Worm (Caenorhabditis elegans): ENCODE results near the gene fbxb-74.
A peak's percentile ranks its signal among the peaks of the same experiment; 100 is the strongest.

fbxb-74 gene

DNA sequence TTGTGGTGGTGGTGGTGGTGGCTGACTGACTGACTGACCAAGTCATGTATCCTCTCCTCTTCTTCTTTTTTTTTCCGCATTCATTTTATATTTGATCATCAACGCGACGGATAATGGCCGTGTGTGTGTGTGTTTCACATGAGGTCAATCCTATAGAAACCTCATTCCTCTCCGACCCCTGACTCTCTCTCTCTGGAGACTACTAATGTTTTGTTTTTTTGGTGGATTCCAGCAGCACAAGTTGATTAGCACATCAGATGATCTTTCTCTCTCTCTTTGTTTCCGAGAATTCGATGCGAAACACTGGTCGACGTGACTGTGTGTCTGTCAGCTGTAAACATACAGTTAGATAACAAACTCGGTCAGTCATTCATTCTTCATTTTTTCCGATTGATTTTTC, 34.0 kb downstream of the fbxb-74 start, which contains the start of gene Y24D9A.7 (continued):
- peak; percentile 66 for TF ChIP-seq nhr-43 (tag; optimal IDR thresholded peaks at IDR 0.05; ENCODE audit: poor library complexity, severe bottlenecking)
- no peak for TF ChIP-seq unc-62 (GFP tag; optimal IDR thresholded peaks at IDR 0.05)
- no peak for TF ChIP-seq mdl-1 (tag; optimal IDR thresholded peaks at IDR 0.05)
- no peak for TF ChIP-seq nhr-76 (tag; optimal IDR thresholded peaks at IDR 0.05)
- no peak for TF ChIP-seq nhr-25 (tag; optimal IDR thresholded peaks at IDR 0.05)
- TF ChIP-seq eor-1 (tag; optimal IDR thresholded peaks at IDR 0.05), result no peak
- TF ChIP-seq nhr-67 (tag; optimal IDR thresholded peaks at IDR 0.05), result no peak

DNA sequence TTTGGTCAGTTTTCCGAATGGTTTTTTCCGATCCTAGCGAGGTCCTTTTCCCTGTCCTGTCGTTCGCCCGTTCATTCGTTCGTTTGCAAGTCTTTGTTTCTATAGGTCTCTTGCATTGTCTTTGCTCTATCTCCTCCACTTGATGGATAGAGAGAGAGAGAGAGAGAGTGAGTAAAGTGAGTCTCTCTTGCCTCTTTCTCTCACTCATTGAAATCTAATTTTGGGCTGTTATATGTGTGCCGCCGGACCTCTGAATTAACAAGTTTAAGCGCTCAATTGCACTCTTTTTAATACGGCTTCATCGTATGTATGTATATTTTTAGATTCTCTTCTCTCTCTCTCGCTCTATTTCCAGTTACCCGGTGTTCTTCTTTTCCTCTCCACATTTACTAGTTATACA, 35.2 kb downstream of the fbxb-74 start:
- TF ChIP-seq elt-2 (tag; optimal IDR thresholded peaks at IDR 0.05) (no peak), aly-2 (tag; optimal IDR thresholded peaks at IDR 0.05) (no peak), pha-4 (tag; optimal IDR thresholded peaks at IDR 0.05) (peak; percentile 2), fos-1 (tag; optimal IDR thresholded peaks at IDR 0.05) (no peak), nhr-28 (tag; optimal IDR thresholded peaks at IDR 0.05) (no peak), tbx-2 (tag; optimal IDR thresholded peaks at IDR 0.05) (no peak), lin-39 (tag; optimal IDR thresholded peaks at IDR 0.05) (no peak), nhr-23 (tag; optimal IDR thresholded peaks at IDR 0.05) (no peak), skn-1 (tag; optimal IDR thresholded peaks at IDR 0.05) (no peak), ZK546.5 (tag; optimal IDR thresholded peaks at IDR 0.05) (no peak), mdl-1 (tag; optimal IDR thresholded peaks at IDR 0.05) (no peak), nhr-237 (tag; optimal IDR thresholded peaks at IDR 0.05) (no peak), ztf-11 (tag; optimal IDR thresholded peaks at IDR 0.05) (no peak), R02D3.7 (tag; optimal IDR thresholded peaks at IDR 0.05) (no peak), nhr-76 (tag; optimal IDR thresholded peaks at IDR 0.05) (no peak), mml-1 (tag; optimal IDR thresholded peaks at IDR 0.05) (no peak), ceh-82 (tag; optimal IDR thresholded peaks at IDR 0.05) (no peak), egl-5 (tag; optimal IDR thresholded peaks at IDR 0.05) (no peak), hmg-11 (tag; optimal IDR thresholded peaks at IDR 0.05) (no peak), nfya-1 (tag; optimal IDR thresholded peaks at IDR 0.05; ENCODE audit: insufficient read depth) (peak; percentile 35), ztf-4 (tag; optimal IDR thresholded peaks at IDR 0.05) (peak; percentile 37), jun-1 (tag; optimal IDR thresholded peaks at IDR 0.05) (no peak), ceh-16 (tag; optimal IDR thresholded peaks at IDR 0.05) (no peak)

DNA sequence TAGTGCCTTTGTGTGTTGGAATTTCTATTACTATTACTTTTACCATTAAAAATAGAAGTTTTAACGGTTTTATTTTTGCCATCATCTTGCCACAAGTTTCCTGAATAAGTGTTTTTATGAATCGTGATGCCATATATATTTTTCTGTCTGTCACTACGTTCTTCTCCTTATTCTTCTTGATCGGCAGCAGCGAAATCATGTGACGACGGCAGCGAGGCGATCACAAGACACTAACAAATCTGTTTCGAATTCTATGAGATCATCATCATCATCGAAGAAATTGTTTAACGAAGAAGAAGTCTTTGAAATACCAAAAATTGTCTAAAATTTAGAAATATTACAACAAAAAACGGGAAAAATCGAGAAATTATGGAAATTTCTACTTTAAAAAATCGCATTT, 36.7 kb downstream of the fbxb-74 start:
- TF ChIP-seq ama-1 (optimal IDR thresholded peaks at IDR 0.05) (peak; percentile 14), nhr-25 (tag; optimal IDR thresholded peaks at IDR 0.05) (peak; percentile 75), jun-1 (tag; optimal IDR thresholded peaks at IDR 0.05) (no peak), nhr-237 (tag; optimal IDR thresholded peaks at IDR 0.05) (no peak), ceh-82 (tag; optimal IDR thresholded peaks at IDR 0.05) (no peak), ceh-28 (tag; optimal IDR thresholded peaks at IDR 0.05) (no peak), ZK546.5 (tag; optimal IDR thresholded peaks at IDR 0.05) (no peak), pha-4 (tag; optimal IDR thresholded peaks at IDR 0.05) (no peak), nfya-1 (tag; optimal IDR thresholded peaks at IDR 0.05; ENCODE audit: insufficient read depth) (peak; percentile 14), nhr-43 (tag; optimal IDR thresholded peaks at IDR 0.05; ENCODE audit: poor library complexity, severe bottlenecking) (peak; percentile 49), fkh-2 (tag; optimal IDR thresholded peaks at IDR 0.05) (no peak), nhr-23 (tag; optimal IDR thresholded peaks at IDR 0.05) (peak; percentile 61), nhr-77 (tag; optimal IDR thresholded peaks at IDR 0.05) (no peak)

DNA sequence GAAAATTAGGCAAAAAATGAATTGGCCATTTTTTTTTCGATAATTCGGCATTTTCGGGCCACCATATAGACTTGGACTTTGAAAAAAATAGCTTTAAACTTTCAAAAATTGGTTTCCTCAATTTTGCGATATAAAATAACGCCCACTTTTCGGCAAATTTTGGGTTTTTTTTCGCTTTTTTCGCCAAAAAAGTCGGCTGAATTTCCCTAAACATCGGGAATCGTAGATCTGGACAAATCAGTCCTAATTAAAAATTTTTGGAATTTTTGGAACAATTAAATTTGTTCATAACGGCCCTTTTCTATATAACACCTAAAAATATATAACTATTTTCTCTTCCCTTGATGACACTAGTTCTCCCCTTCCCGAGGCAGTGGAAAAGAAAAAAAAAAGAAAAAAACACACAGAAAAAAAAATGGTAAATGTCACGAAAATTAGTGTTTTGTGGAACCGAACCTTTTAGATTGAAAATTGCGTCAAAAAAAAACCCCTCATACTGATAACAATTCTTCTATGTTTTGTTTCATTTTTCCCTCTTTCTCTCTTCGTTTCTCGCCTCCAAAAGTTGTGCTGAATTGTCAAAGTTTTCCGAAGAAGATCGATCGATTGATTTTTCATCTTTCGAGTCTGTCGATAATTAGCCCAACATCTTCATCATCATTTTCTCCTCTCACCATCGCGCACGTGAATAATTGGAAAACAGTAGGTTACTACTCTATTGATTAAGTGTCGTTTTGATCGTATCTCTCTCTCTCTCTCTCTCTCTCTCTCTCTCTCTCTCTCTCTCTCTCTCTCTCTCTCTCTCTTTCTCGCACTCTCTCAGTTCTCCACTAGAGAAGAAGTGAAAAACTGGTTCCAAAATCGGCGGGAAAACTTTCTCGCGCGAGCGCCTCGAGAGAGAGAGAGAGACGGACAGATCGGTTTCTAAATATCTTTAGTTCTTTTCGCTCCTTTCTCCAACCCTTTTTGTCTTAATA, 38.5 kb downstream of the fbxb-74 start, which contains the start of gene Y24D9A.6:
Gene Y24D9A.6, minus strand, starts transcription at position 51 of the 977 bp plus-strand sequence.
- peak; percentile 46 for TF ChIP-seq pha-4 (tag; optimal IDR thresholded peaks at IDR 0.05)
- TF ChIP-seq nhr-77 (tag; optimal IDR thresholded peaks at IDR 0.05), result no peak
- peak; percentile 66 for TF ChIP-seq lsy-12 (tag; optimal IDR thresholded peaks at IDR 0.05)
- no peak for TF ChIP-seq eor-1 (tag; optimal IDR thresholded peaks at IDR 0.05)
- peak; percentile 4 for TF ChIP-seq mml-1 (tag; optimal IDR thresholded peaks at IDR 0.05)
- TF ChIP-seq ceh-82 (tag; optimal IDR thresholded peaks at IDR 0.05), result no peak
- peak; percentile 97 for TF ChIP-seq nhr-25 (tag; optimal IDR thresholded peaks at IDR 0.05)
- TF ChIP-seq ama-1 (optimal IDR thresholded peaks at IDR 0.05), result no peak
- TF ChIP-seq ceh-28 (tag; optimal IDR thresholded peaks at IDR 0.05), result peak; percentile 91
- no peak for TF ChIP-seq daf-12 (tag; optimal IDR thresholded peaks at IDR 0.05)
- TF ChIP-seq fos-1 (tag; optimal IDR thresholded peaks at IDR 0.05), result no peak
- peak; percentile 36 for TF ChIP-seq elt-2 (tag; optimal IDR thresholded peaks at IDR 0.05)
- no peak for TF ChIP-seq unc-39 (tag; optimal IDR thresholded peaks at IDR 0.05)
- TF ChIP-seq R02D3.7 (tag; optimal IDR thresholded peaks at IDR 0.05), result peak; percentile 34
- peak; percentile 80 for TF ChIP-seq nhr-43 (tag; optimal IDR thresholded peaks at IDR 0.05; ENCODE audit: poor library complexity, severe bottlenecking)
- no peak for TF ChIP-seq elt-3 (tag; optimal IDR thresholded peaks at IDR 0.05)
- peak; percentile 67 for TF ChIP-seq unc-62 (GFP tag; optimal IDR thresholded peaks at IDR 0.05)
- peak; percentile 45 for TF ChIP-seq ceh-16 (tag; optimal IDR thresholded peaks at IDR 0.05)
- TF ChIP-seq nhr-23 (tag; optimal IDR thresholded peaks at IDR 0.05), result peak; percentile 98
- peak; percentile 83 for TF ChIP-seq mdl-1 (tag; optimal IDR thresholded peaks at IDR 0.05)
- peak; percentile 28 for TF ChIP-seq lin-15B (tag; optimal IDR thresholded peaks at IDR 0.05)
- TF ChIP-seq skn-1 (tag; optimal IDR thresholded peaks at IDR 0.05), result no peak
- no peak for TF ChIP-seq snpc-4 (tag; optimal IDR thresholded peaks at IDR 0.05)
- peak; percentile 79 for TF ChIP-seq elt-1 (tag; optimal IDR thresholded peaks at IDR 0.05)
- peak; percentile 63 for TF ChIP-seq nfya-1 (tag; optimal IDR thresholded peaks at IDR 0.05; ENCODE audit: insufficient read depth)
- TF ChIP-seq ztf-11 (tag; optimal IDR thresholded peaks at IDR 0.05), result no peak
- TF ChIP-seq fkh-10 (GFP tag; optimal IDR thresholded peaks at IDR 0.05), result no peak
- no peak for TF ChIP-seq zag-1 (tag; optimal IDR thresholded peaks at IDR 0.05)
- TF ChIP-seq lin-39 (tag; optimal IDR thresholded peaks at IDR 0.05), result peak; percentile 7
- no peak for TF ChIP-seq nhr-28 (tag; optimal IDR thresholded peaks at IDR 0.05)
- TF ChIP-seq jun-1 (tag; optimal IDR thresholded peaks at IDR 0.05), result peak; percentile 49

Measured in whole organism, L3 larva.